Fruit fly (Drosophila melanogaster): ENCODE measurements around the gene Dbp80.

Gene Dbp80

dm6 chr3L:27279041-27279671 is at the start of gene Dbp80 (continued):
- TF ChIP-seq lab (GFP tag; optimal IDR thresholded peaks at IDR 0.05) (no peak), grn (GFP tag; optimal IDR thresholded peaks at IDR 0.05) (no peak), Awh (GFP tag; IDR thresholded peaks at IDR 0.05) (no peak), BEAF-32 (GFP tag; optimal IDR thresholded peaks at IDR 0.05) (peak; percentile 22), cato (GFP tag; optimal IDR thresholded peaks at IDR 0.05; ENCODE audit: borderline replicate concordance) (no peak), Abd-B (GFP tag; optimal IDR thresholded peaks at IDR 0.05) (peak; percentile 71), CG2678 (tag; optimal IDR thresholded peaks at IDR 0.05) (no peak), CG4617 (GFP tag; optimal IDR thresholded peaks at IDR 0.05; ENCODE audit: borderline replicate concordance) (peak; percentile 65), org-1 (GFP tag; optimal IDR thresholded peaks at IDR 0.05) (no peak), CG32772 (GFP tag; IDR thresholded peaks at IDR 0.05) (no peak), nerfin-1 (tag; optimal IDR thresholded peaks at IDR 0.05) (no peak), Trl (optimal IDR thresholded peaks at IDR 0.05) (no peak), Trl (GFP tag; optimal IDR thresholded peaks at IDR 0.05) (no peak), CG14667 (GFP tag; IDR thresholded peaks at IDR 0.05) (no peak), eyg (GFP tag; optimal IDR thresholded peaks at IDR 0.05) (no peak), Hr3 (GFP tag; optimal IDR thresholded peaks at IDR 0.05) (peak; percentile 3), CG8089 (GFP tag; optimal IDR thresholded peaks at IDR 0.05) (peak; percentile 65), CG33213 (GFP tag; optimal IDR thresholded peaks at IDR 0.05) (peak; percentile 85), Neu2 (GFP tag; optimal IDR thresholded peaks at IDR 0.05; ENCODE audit: borderline replicate concordance) (no peak), chif (GFP tag; optimal IDR thresholded peaks at IDR 0.05) (no peak), so (GFP tag; IDR thresholded peaks at IDR 0.05) (no peak), mld (GFP tag; IDR thresholded peaks at IDR 0.05; ENCODE audit: partially characterized antibody) (no peak), CG15011 (GFP tag; optimal IDR thresholded peaks at IDR 0.05) (no peak), klu (GFP tag; IDR thresholded peaks at IDR 0.05) (no peak), pfk (GFP tag; optimal IDR thresholded peaks at IDR 0.05) (peak; percentile 63), CG15269 (tag; optimal IDR thresholded peaks at IDR 0.05) (no peak), lola (GFP tag; optimal IDR thresholded peaks at IDR 0.05) (peak in 1 of 3 experiments; percentile 54), Sry-δ (GFP tag; optimal IDR thresholded peaks at IDR 0.05) (no peak), Doc2 (GFP tag; IDR thresholded peaks at IDR 0.05) (no peak), CG18011 (GFP tag; optimal IDR thresholded peaks at IDR 0.05) (no peak), Six4 (GFP tag; optimal IDR thresholded peaks at IDR 0.05) (no peak), CG10462 (GFP tag; optimal IDR thresholded peaks at IDR 0.05) (no peak), bab2 (GFP tag; optimal IDR thresholded peaks at IDR 0.05) (no peak)

dm6 chr3L:27261987-27262386 is 17.1 kb upstream of the Dbp80 start:
- no peak for TF ChIP-seq gcm (GFP tag; optimal IDR thresholded peaks at IDR 0.05)
- no peak for TF ChIP-seq z (GFP tag; IDR thresholded peaks at IDR 0.05)
- peak; percentile 90 for TF ChIP-seq CG1603 (tag; optimal IDR thresholded peaks at IDR 0.05)
- TF ChIP-seq CG7963 (GFP tag; IDR thresholded peaks at IDR 0.05; ENCODE audit: partially characterized antibody): no peak
- peak; percentile 90 for TF ChIP-seq CG30020 (tag; optimal IDR thresholded peaks at IDR 0.05)
- no peak for TF ChIP-seq CG32767 (GFP tag; IDR thresholded peaks at IDR 0.05)
- TF ChIP-seq HLH3B (GFP tag; IDR thresholded peaks at IDR 0.05): no peak
- no peak for TF ChIP-seq sob (GFP tag; IDR thresholded peaks at IDR 0.05)
- peak; percentile 63 for TF ChIP-seq ssp (GFP tag; IDR thresholded peaks at IDR 0.05)
- TF ChIP-seq CG11723 (GFP tag; optimal IDR thresholded peaks at IDR 0.05): peak; percentile 15
- TF ChIP-seq CG17802 (tag; optimal IDR thresholded peaks at IDR 0.05): peak; percentile 68
- peak; percentile 23; the same call in 1 of the 2 replicates for TF ChIP-seq CG1024 (GFP tag; IDR thresholded peaks at IDR 0.05)
- TF ChIP-seq CG11560 (tag; IDR thresholded peaks at IDR 0.05): no peak
